Worm (Caenorhabditis elegans) whole organism, L2 larva: ENCODE results near the gene Y49A10A.2.

ENCODE experiments used
- F13H6.1 ChIP-seq: sonication (generic microtip); optimal IDR thresholded peaks from 2 replicates; lab custom pipeline; 2016; ENCODE audit warnings: missing genetic modification characterization, missing compliant biosample characterization
- alr-1 ChIP-seq: fragments of 150-350 bp; optimal IDR thresholded peaks from 2 replicates; lab custom pipeline; 2014; ENCODE audit warnings: missing biosample characterization, missing genetic modification characterization
- ceh-82 ChIP-seq: fragments of 150-350 bp; optimal IDR thresholded peaks from 2 replicates; lab custom pipeline; 2014; ENCODE audit warnings: missing biosample characterization, missing genetic modification characterization
- elt-3 ChIP-seq: sonication (generic microtip); optimal IDR thresholded peaks from 2 replicates; lab custom pipeline; 2017; ENCODE audit warnings: missing biosample characterization, missing genetic modification characterization
- fos-1 ChIP-seq: fragments of 150-350 bp; optimal IDR thresholded peaks from 2 replicates; lab custom pipeline; 2014; ENCODE audit warnings: missing biosample characterization, missing genetic modification characterization
- mdl-1 ChIP-seq, 2 experiments: fragments of 150-350 bp in 1 of 2; sonication (generic microtip) in 1 of 2; optimal IDR thresholded peaks; 2 replicates each; lab custom pipeline; 2017; ENCODE audit warnings: missing biosample characterization in 2 of 2, missing genetic modification characterization in 2 of 2
- nhr-12 ChIP-seq: fragments of 150-350 bp; optimal IDR thresholded peaks from 2 replicates; lab custom pipeline; 2014; ENCODE audit warnings: missing biosample characterization, missing genetic modification characterization
- nhr-6 ChIP-seq: fragments of 150-350 bp; optimal IDR thresholded peaks from 2 replicates; lab custom pipeline; 2014; ENCODE audit warnings: missing biosample characterization, missing genetic modification characterization
- nhr-77 ChIP-seq: fragments of 150-350 bp; optimal IDR thresholded peaks from 2 replicates; lab custom pipeline; 2014; ENCODE audit warnings: missing biosample characterization, missing genetic modification characterization
- unc-55 ChIP-seq: fragments of 150-350 bp; sonication (generic microtip); optimal IDR thresholded peaks from 3 replicates; lab custom pipeline; 2014; ENCODE audit warnings: missing biosample characterization, missing genetic modification reagents, missing genetic modification characterization
- unc-62 ChIP-seq: fragments of 150-350 bp; optimal IDR thresholded peaks from 2 replicates; lab custom pipeline; 2014; ENCODE audit warnings: missing biosample characterization, missing genetic modification reagents, missing genetic modification characterization
- zag-1 ChIP-seq: fragments of 150-350 bp; optimal IDR thresholded peaks from 2 replicates; lab custom pipeline; 2014; ENCODE audit warnings: missing biosample characterization, missing genetic modification characterization

ce11 chrX:10338761-10339160 is 33.7 kb downstream of the Y49A10A.2 start:
- no peak for TF ChIP-seq nhr-6 (tag; lab: Kevin White, UChicago)
- TF ChIP-seq elt-3 = no peak
- no peak for TF ChIP-seq mdl-1 (tag; optimal IDR thresholded peaks at IDR 0.05; lab: Kevin White, UChicago)
- TF ChIP-seq alr-1 (tag; lab: Kevin White, UChicago) = no peak
- no peak for TF ChIP-seq nhr-77
- no peak for TF ChIP-seq fos-1
- no peak for TF ChIP-seq zag-1 (tag; lab: Kevin White, UChicago)
- TF ChIP-seq ceh-82 = no peak
- TF ChIP-seq nhr-12 = no peak
- TF ChIP-seq unc-62 (GFP tag; lab: Kevin White, UChicago) = no peak
- no peak for TF ChIP-seq unc-55 (GFP tag; lab: Kevin White, UChicago)
- no peak for TF ChIP-seq F13H6.1 (tag; lab: Kevin White, UChicago)
